Fruit fly (Drosophila melanogaster) whole organism, embryonic: Measurements from ENCODE around the gene CG6839.
A peak's percentile ranks its signal among the peaks of the same experiment; 100 is the strongest.

Experiments used
- B-H1 ChIP-seq: fragments of 200-800 bp; sonication (Bioruptor generic); IDR thresholded peaks from 3 replicates; pipeline ENCODE4 v1.3.6; 2022; ENCODE audit warnings: missing biosample characterization, missing genetic modification characterization
- Bgb ChIP-seq: fragments of 200-800 bp; sonication (Bioruptor generic); IDR thresholded peaks from 2 replicates; pipeline ENCODE4 v1.3.6; 2022; ENCODE audit warnings: missing biosample characterization, missing genetic modification characterization; ENCODE audit not compliant: partially characterized antibody
- CG10321 ChIP-seq: fragments of 200-800 bp; sonication (Bioruptor generic); IDR thresholded peaks from 2 replicates; pipeline ENCODE4 v1.3.6; 2022; ENCODE audit warnings: missing biosample characterization, missing genetic modification characterization
- CG10543 ChIP-seq: fragments of 200-800 bp; sonication (Bioruptor generic); optimal IDR thresholded peaks from 3 replicates; lab custom pipeline; 2017; ENCODE audit warnings: missing biosample characterization, mild to moderate bottlenecking, missing genetic modification characterization, moderate library complexity
- CG1233 ChIP-seq: fragments of 200-800 bp; sonication (Bioruptor generic); optimal IDR thresholded peaks from 4 replicates; lab custom pipeline; 2018; ENCODE audit warnings: missing biosample characterization, mild to moderate bottlenecking, missing genetic modification characterization
- CG15479 ChIP-seq: fragments of 200-800 bp; sonication (Bioruptor generic); optimal IDR thresholded peaks from 3 replicates; lab custom pipeline; 2019; ENCODE audit warnings: missing biosample characterization, mild to moderate bottlenecking, missing genetic modification characterization, moderate library complexity
- CG1602 ChIP-seq: fragments of 200-800 bp; sonication (Bioruptor generic); optimal IDR thresholded peaks from 3 replicates; lab custom pipeline; 2016; ENCODE audit warnings: missing biosample characterization, missing genetic modification characterization
- CG17829 ChIP-seq: fragments of 200-800 bp; optimal IDR thresholded peaks from 2 replicates; lab custom pipeline; 2019; ENCODE audit warnings: missing biosample characterization, mild to moderate bottlenecking, missing genetic modification characterization, moderate library complexity
- CG18476 ChIP-seq: fragments of 200-800 bp; sonication (Bioruptor generic); optimal IDR thresholded peaks from 2 replicates; lab custom pipeline; 2016; ENCODE audit warnings: missing biosample characterization, mild to moderate bottlenecking, missing genetic modification characterization
- CG18764 ChIP-seq: fragments of 200-800 bp; sonication (Bioruptor generic); optimal IDR thresholded peaks from 3 replicates; lab custom pipeline; 2016; ENCODE audit warnings: missing biosample characterization, missing genetic modification characterization
- CG2712 ChIP-seq: fragments of 200-800 bp; optimal IDR thresholded peaks from 3 replicates; lab custom pipeline; 2019; ENCODE audit warnings: missing biosample characterization, mild to moderate bottlenecking, missing genetic modification characterization, moderate library complexity
- CG30431 ChIP-seq: fragments of 200-800 bp; sonication (Bioruptor generic); optimal IDR thresholded peaks from 2 replicates; lab custom pipeline; 2017; ENCODE audit warnings: missing biosample characterization, missing genetic modification characterization
- CG32532 ChIP-seq: fragments of 200-800 bp; sonication (Bioruptor generic); IDR thresholded peaks from 2 replicates; pipeline ENCODE4 v1.3.6; 2022; ENCODE audit warnings: missing biosample characterization, missing genetic modification characterization
- CG3726 ChIP-seq: fragments of 200-800 bp; sonication (Bioruptor generic); IDR thresholded peaks from 3 replicates; pipeline ENCODE4, ENCODE4 v1.3.6; 2022; ENCODE audit warnings: missing biosample characterization, missing genetic modification characterization
- CG6854 ChIP-seq: fragments of 200-800 bp; sonication (Bioruptor generic); optimal IDR thresholded peaks from 3 replicates; lab custom pipeline; 2017; ENCODE audit warnings: missing biosample characterization, mild to moderate bottlenecking, missing genetic modification characterization
- CG8359 ChIP-seq: fragments of 200-800 bp; sonication (Bioruptor generic); optimal IDR thresholded peaks from 2 replicates; lab custom pipeline; 2017; ENCODE audit warnings: missing biosample characterization, mild to moderate bottlenecking, missing genetic modification characterization, borderline replicate concordance
- CG9727 ChIP-seq: fragments of 200-800 bp; sonication (Bioruptor generic); optimal IDR thresholded peaks from 3 replicates; lab custom pipeline; 2017; ENCODE audit warnings: missing biosample characterization, mild to moderate bottlenecking, missing genetic modification characterization
- CrebB ChIP-seq: fragments of 200-800 bp; sonication (Bioruptor generic); optimal IDR thresholded peaks from 3 replicates; lab custom pipeline; 2018; ENCODE audit warnings: missing biosample characterization, mild to moderate bottlenecking, missing genetic modification characterization
- D ChIP-seq, 2 experiments: fragments of 200-800 bp in 1 of 2; fragments of >200 bp in 1 of 2; sonication (Bioruptor generic) in 1 of 2; optimal IDR thresholded peaks; 2 replicates in 1 of 2; 3 replicates in 1 of 2; lab custom pipeline; 2017; ENCODE audit warnings: mild to moderate bottlenecking in 1 of 2, missing biosample characterization in 1 of 2, missing genetic modification characterization in 1 of 2, missing genetic modification reagents in 1 of 2
- Dad ChIP-seq: fragments of 200-800 bp; sonication (Bioruptor generic); optimal IDR thresholded peaks from 3 replicates; lab custom pipeline; 2016; ENCODE audit warnings: missing biosample characterization, missing genetic modification characterization
- H15 ChIP-seq: fragments of 200-800 bp; sonication (Bioruptor generic); IDR thresholded peaks from 3 replicates; pipeline ENCODE4 v1.3.6; 2022; ENCODE audit warnings: missing biosample characterization, missing genetic modification characterization
- Hmx ChIP-seq: fragments of 200-800 bp; sonication (Bioruptor generic); optimal IDR thresholded peaks from 2 replicates; lab custom pipeline; 2016; ENCODE audit warnings: missing biosample characterization, missing genetic modification characterization
- Hr51 ChIP-seq, 2 experiments: fragments of 200-800 bp; sonication (Bioruptor generic); optimal IDR thresholded peaks; 2 replicates in 1 of 2; 3 replicates in 1 of 2; lab custom pipeline; 2016 to 2018; ENCODE audit warnings: missing biosample characterization in 2 of 2, missing genetic modification characterization in 2 of 2, mild to moderate bottlenecking in 1 of 2, moderate library complexity in 1 of 2
- Kr ChIP-seq: fragments of 200-800 bp; sonication (Bioruptor generic); optimal IDR thresholded peaks from 2 replicates; lab custom pipeline; 2017; ENCODE audit warnings: missing biosample characterization, mild to moderate bottlenecking, missing genetic modification characterization
- Myb ChIP-seq: fragments of 200-800 bp; sonication (Bioruptor generic); optimal IDR thresholded peaks from 2 replicates; lab custom pipeline; 2016; ENCODE audit warnings: missing biosample characterization, missing genetic modification characterization
- NFAT ChIP-seq: fragments of 200-800 bp; sonication (Bioruptor generic); IDR thresholded peaks from 2 replicates; pipeline ENCODE4 v1.3.6; 2022; ENCODE audit warnings: missing biosample characterization, missing genetic modification characterization
- NK7.1 ChIP-seq: fragments of 200-800 bp; sonication (Bioruptor generic); optimal IDR thresholded peaks from 3 replicates; lab custom pipeline; 2016; ENCODE audit warnings: missing biosample characterization, missing genetic modification characterization
- Oli ChIP-seq: fragments of 200-800 bp; sonication (Bioruptor generic); optimal IDR thresholded peaks from 2 replicates; lab custom pipeline; 2018; ENCODE audit warnings: missing biosample characterization, mild to moderate bottlenecking, missing genetic modification characterization, moderate library complexity
- Optix ChIP-seq: fragments of 200-800 bp; sonication (Bioruptor generic); IDR thresholded peaks from 3 replicates; pipeline ENCODE4 v1.3.6; 2022; ENCODE audit warnings: missing biosample characterization, missing genetic modification characterization
- Sox100B ChIP-seq: fragments of 200-800 bp; sonication (Bioruptor generic); optimal IDR thresholded peaks from 3 replicates; lab custom pipeline; 2018; ENCODE audit warnings: missing biosample characterization, mild to moderate bottlenecking, missing genetic modification characterization
- YL-1 ChIP-seq: fragments of 200-800 bp; sonication (Bioruptor generic); optimal IDR thresholded peaks from 3 replicates; lab custom pipeline; 2017; ENCODE audit warnings: missing biosample characterization, mild to moderate bottlenecking, missing genetic modification characterization
- aop ChIP-seq: fragments of 200-800 bp; sonication (Bioruptor generic); IDR thresholded peaks from 2 replicates; pipeline ENCODE4 v1.3.6; 2022; ENCODE audit warnings: missing biosample characterization, missing genetic modification characterization
- ash1 ChIP-seq: fragments of 200-800 bp; sonication (Bioruptor generic); optimal IDR thresholded peaks from 2 replicates; lab custom pipeline; 2018; ENCODE audit warnings: missing biosample characterization, mild to moderate bottlenecking, missing genetic modification characterization
- cas ChIP-seq: fragments of 200-800 bp; sonication (Bioruptor generic); IDR thresholded peaks from 2 replicates; pipeline ENCODE4 v1.3.6; 2022; ENCODE audit warnings: missing biosample characterization, missing genetic modification characterization
- caup ChIP-seq: fragments of 200-800 bp; sonication (Bioruptor generic); optimal IDR thresholded peaks from 3 replicates; lab custom pipeline; 2017; ENCODE audit warnings: missing biosample characterization, mild to moderate bottlenecking, missing genetic modification characterization, moderate library complexity; ENCODE audit not compliant: severe bottlenecking
- dati ChIP-seq: fragments of 200-800 bp; sonication (Bioruptor generic); IDR thresholded peaks from 2 replicates; pipeline ENCODE4 v1.3.6; 2022; ENCODE audit warnings: missing biosample characterization, missing genetic modification characterization
- gce ChIP-seq: fragments of 200-800 bp; sonication (Bioruptor generic); IDR thresholded peaks from 3 replicates; pipeline ENCODE4 v1.3.6; 2022; ENCODE audit warnings: missing biosample characterization, missing genetic modification characterization
- gcm2 ChIP-seq: fragments of 200-800 bp; sonication (Bioruptor generic); optimal IDR thresholded peaks from 2 replicates; lab custom pipeline; 2016; ENCODE audit warnings: missing biosample characterization, missing genetic modification characterization
- grau ChIP-seq: fragments of 200-800 bp; optimal IDR thresholded peaks from 3 replicates; lab custom pipeline; 2019; ENCODE audit warnings: missing biosample characterization, mild to moderate bottlenecking, missing genetic modification characterization, moderate library complexity
- hth ChIP-seq: fragments of >200 bp; optimal IDR thresholded peaks from 2 replicates; lab custom pipeline; 2017; ENCODE audit warnings: inconsistent platforms
- inv ChIP-seq: fragments of 200-800 bp; sonication (Bioruptor generic); IDR thresholded peaks from 2 replicates; pipeline ENCODE4 v1.3.6; 2022; ENCODE audit warnings: missing biosample characterization, missing genetic modification characterization; ENCODE audit not compliant: partially characterized antibody
- kah ChIP-seq: fragments of 200-800 bp; sonication (Bioruptor generic); optimal IDR thresholded peaks from 2 replicates; lab custom pipeline; 2018; ENCODE audit warnings: missing biosample characterization, mild to moderate bottlenecking, missing genetic modification characterization
- mam ChIP-seq: fragments of 200-800 bp; sonication (Bioruptor generic); optimal IDR thresholded peaks from 3 replicates; lab custom pipeline; 2016; ENCODE audit warnings: missing biosample characterization, missing genetic modification characterization
- mirr ChIP-seq: fragments of 200-800 bp; sonication (Bioruptor generic); optimal IDR thresholded peaks from 3 replicates; lab custom pipeline; 2018; ENCODE audit warnings: missing biosample characterization, mild to moderate bottlenecking, missing genetic modification characterization
- nau ChIP-seq: fragments of 200-800 bp; sonication (Bioruptor generic); optimal IDR thresholded peaks from 3 replicates; lab custom pipeline; 2017; ENCODE audit warnings: missing biosample characterization, mild to moderate bottlenecking, missing genetic modification characterization, missing genetic modification reagents
- nerfin-1 ChIP-seq: fragments of 200-800 bp; sonication (Bioruptor generic); optimal IDR thresholded peaks from 3 replicates; lab custom pipeline; 2019; ENCODE audit warnings: missing biosample characterization, mild to moderate bottlenecking, missing genetic modification characterization, moderate library complexity
- nom ChIP-seq: fragments of 200-800 bp; sonication (Bioruptor generic); optimal IDR thresholded peaks from 2 replicates; lab custom pipeline; 2017; ENCODE audit warnings: missing biosample characterization, missing genetic modification characterization, mild to moderate bottlenecking, moderate library complexity, missing genetic modification reagents
- otp ChIP-seq: fragments of 200-800 bp; sonication (Bioruptor generic); IDR thresholded peaks from 3 replicates; pipeline ENCODE4, ENCODE4 v1.3.6; 2022; ENCODE audit warnings: missing biosample characterization, missing genetic modification characterization
- scrt ChIP-seq: fragments of 200-800 bp; sonication (Bioruptor generic); optimal IDR thresholded peaks from 2 replicates; lab custom pipeline; 2018; ENCODE audit warnings: missing biosample characterization, mild to moderate bottlenecking, missing genetic modification characterization, moderate library complexity
- stwl ChIP-seq: fragments of 200-800 bp; sonication (Bioruptor generic); optimal IDR thresholded peaks from 3 replicates; lab custom pipeline; 2018; ENCODE audit warnings: missing biosample characterization, mild to moderate bottlenecking, missing genetic modification characterization, moderate library complexity
- unc-4 ChIP-seq: fragments of 200-800 bp; sonication (Bioruptor generic); IDR thresholded peaks from 2 replicates; pipeline ENCODE4 v1.3.6; 2022; ENCODE audit warnings: missing biosample characterization, missing genetic modification characterization; ENCODE audit not compliant: partially characterized antibody

Gene CG6839

DNA sequence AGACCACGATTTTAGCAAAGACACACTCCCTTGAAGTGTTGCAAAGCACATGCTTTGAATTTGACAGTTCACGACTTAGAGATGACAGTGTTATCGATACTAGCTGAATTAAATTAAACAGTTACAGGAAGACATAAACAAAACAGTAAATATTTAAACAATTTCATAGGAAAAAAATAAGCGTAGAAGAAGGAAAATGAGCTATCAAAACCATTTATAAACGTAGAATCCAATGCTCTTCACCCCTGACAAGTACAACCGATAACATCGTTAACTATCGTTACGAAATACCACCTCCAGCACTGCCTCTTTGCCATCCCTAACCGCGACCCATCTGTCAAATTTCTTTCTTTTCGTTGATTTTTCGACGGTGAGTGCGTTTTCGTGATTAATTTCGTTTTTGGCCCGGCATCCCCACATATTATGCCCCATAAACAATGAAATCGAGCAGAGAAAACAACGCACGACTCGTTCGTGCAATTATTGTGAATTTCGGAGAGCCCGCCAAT lies 18.6 kb upstream of the CG6839 start, which contains the start of gene RpL26 (continued):
- TF ChIP-seq CG18476 (GFP tag; lab: Kevin White, UChicago) (peak; percentile 64), CG8359 (GFP tag; lab: Kevin White, UChicago) (peak; percentile 24), Sox100B (no peak), mam (GFP tag; lab: Kevin White, UChicago) (peak; percentile 90), YL-1 (GFP tag; lab: Kevin White, UChicago) (peak; percentile 89), CG18764 (peak; percentile 25), NFAT (GFP tag; lab: Robert Waterston, UW) (peak; percentile 76), nom (GFP tag; lab: Kevin White, UChicago) (peak; percentile 74), gce (GFP tag; lab: Robert Waterston, UW) (no peak; the same call in 2 of the 3 replicates), H15 (peak; percentile 71; the same call in 1 of the 3 replicates), grau (tag; lab: Kevin White, UChicago) (peak; percentile 83), stwl (tag; lab: Kevin White, UChicago) (peak; percentile 46), CG2712 (tag; lab: Kevin White, UChicago) (peak; percentile 75), caup (GFP tag; lab: Kevin White, UChicago) (peak; percentile 67), CG1602 (peak; percentile 78), Optix (GFP tag; lab: Robert Waterston, UW) (0 out of 3 replicates have a peak, but pooled peaks have one; percentile 44), Hr51 (GFP tag; optimal IDR thresholded peaks at IDR 0.05; lab: Kevin White, UChicago) (peak; percentile 74 to 78), kah (peak; percentile 28), unc-4 (peak; percentile 94), Myb (GFP tag; lab: Kevin White, UChicago) (peak; percentile 96), CG1233 (peak; percentile 48), CG15479 (GFP tag; lab: Kevin White, UChicago) (no peak), CG30431 (no peak), gcm2 (GFP tag; lab: Kevin White, UChicago) (peak; percentile 24), nerfin-1 (tag; lab: Kevin White, UChicago) (peak; percentile 68), Bgb (peak; percentile 93), nau (peak; percentile 42), CG32532 (GFP tag; lab: Robert Waterston, UW) (peak; percentile 71), CG6854 (GFP tag; lab: Kevin White, UChicago) (peak; percentile 25), Dad (GFP tag; lab: Kevin White, UChicago) (peak; percentile 72), CrebB (tag; lab: Kevin White, UChicago) (peak; percentile 61), dati (no peak), scrt (GFP tag; lab: Kevin White, UChicago) (no peak), CG10543 (GFP tag; lab: Kevin White, UChicago) (peak; percentile 77), CG9727 (GFP tag; lab: Kevin White, UChicago) (peak; percentile 88)

DNA sequence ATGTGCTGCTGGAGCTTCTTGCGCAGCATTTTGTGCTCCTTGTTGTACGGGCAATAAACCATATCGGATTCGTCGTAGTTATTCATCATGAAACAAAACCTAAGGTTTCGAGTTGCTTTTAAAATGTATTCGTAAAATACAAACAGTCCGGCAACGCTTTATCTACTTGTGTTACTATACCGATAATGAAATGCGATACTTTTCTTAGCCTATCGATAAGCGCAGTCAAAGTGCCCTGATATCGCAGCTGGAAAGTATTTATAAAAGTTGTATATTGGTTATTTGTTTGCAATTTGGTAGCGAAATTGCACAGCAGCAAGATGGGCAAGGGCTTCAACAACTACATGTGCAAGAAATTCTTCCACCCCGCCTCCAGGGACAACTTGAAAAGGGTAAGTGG lies 16.0 kb upstream of the CG6839 start, which contains the start of the genes arx and CG6843:
Gene arx, minus strand, starts transcription at position 144 of the 400 bp plus-strand sequence.
Gene CG6843, plus strand, starts transcription at position 184 of the 400 bp plus-strand sequence.
- TF ChIP-seq aop (GFP tag; lab: Robert Waterston, UW) (no peak), CG10321 (no peak), ash1 (GFP tag; lab: Kevin White, UChicago) (no peak), Oli (tag; lab: Kevin White, UChicago) (no peak), mirr (no peak), NK7.1 (GFP tag; lab: Kevin White, UChicago) (no peak), hth (lab: Kevin White, UChicago) (no peak), Hmx (GFP tag; lab: Kevin White, UChicago) (no peak), otp (no peak), B-H1 (no peak), CG3726 (GFP tag; lab: Robert Waterston, UW) (no peak), D (optimal IDR thresholded peaks at IDR 0.05; lab: Kevin White, UChicago) (no peak), D (GFP tag; optimal IDR thresholded peaks at IDR 0.05; lab: Kevin White, UChicago) (no peak), cas (GFP tag; lab: Robert Waterston, UW) (no peak), YL-1 (GFP tag; lab: Kevin White, UChicago) (peak; percentile 86), inv (GFP tag; lab: Robert Waterston, UW) (peak; percentile 89), Kr (GFP tag; lab: Kevin White, UChicago) (no peak), CG17829 (tag; lab: Kevin White, UChicago) (peak; percentile 23)
